Worm (Caenorhabditis elegans): ENCODE data around the gene M01H9.3.

Gene M01H9.3

DNA sequence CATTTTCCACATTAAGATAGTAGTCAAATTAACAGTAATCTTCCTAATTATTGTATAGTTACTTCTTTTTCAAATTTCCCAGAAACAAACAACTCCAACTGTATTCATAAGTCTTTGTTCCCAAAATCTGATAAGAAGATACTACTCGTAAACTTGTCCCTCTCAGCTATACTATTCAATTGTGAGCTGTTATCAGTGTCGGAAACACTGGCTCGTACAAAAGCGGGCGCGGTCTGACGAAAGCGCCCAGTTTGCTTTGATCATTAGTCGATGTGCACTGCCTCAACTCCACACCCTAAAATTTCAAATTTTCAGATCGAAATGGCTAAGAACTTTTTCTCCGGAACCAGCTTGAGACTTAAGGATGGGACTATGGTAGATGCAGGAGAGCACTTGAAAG is 9.9 kb upstream of the M01H9.3 start, which contains the start of gene trx-3:
trx-3 (plus strand) TSS at position 291 of the 400 bp plus-strand sequence.
- TF ChIP-seq lin-35 (GFP tag; optimal IDR thresholded peaks at IDR 0.05) (peak in 1 of 2 experiments; percentile 22), mef-2 (tag; optimal IDR thresholded peaks at IDR 0.05) (no peak), efl-1 (optimal IDR thresholded peaks at IDR 0.05) (no peak), efl-1 (GFP tag; optimal IDR thresholded peaks at IDR 0.05 in 1 of 2) (peak in 1 of 2 experiments; percentile 67), nhr-28 (tag; optimal IDR thresholded peaks at IDR 0.05) (no peak), aly-2 (tag; optimal IDR thresholded peaks at IDR 0.05) (no peak), egl-13 (tag; optimal IDR thresholded peaks at IDR 0.05) (no peak), unc-98 (GFP tag; IDR thresholded peaks at IDR 0.05) (no peak), pqm-1 (tag; optimal IDR thresholded peaks at IDR 0.05) (peak; percentile 48), fkh-10 (GFP tag; optimal IDR thresholded peaks at IDR 0.05) (no peak), elt-2 (tag; optimal IDR thresholded peaks at IDR 0.05) (peak; percentile 77), C04F5.9 (tag; optimal IDR thresholded peaks at IDR 0.05) (no peak), skn-1 (tag; optimal IDR thresholded peaks at IDR 0.05) (no peak), lin-39 (tag; optimal IDR thresholded peaks at IDR 0.05) (no peak), tlp-1 (tag; optimal IDR thresholded peaks at IDR 0.05) (no peak), aha-1 (tag; optimal IDR thresholded peaks at IDR 0.05) (no peak), sup-37 (GFP tag; optimal IDR thresholded peaks at IDR 0.05) (no peak), sptf-1 (tag; optimal IDR thresholded peaks at IDR 0.05) (no peak), F16B12.6 (tag; optimal IDR thresholded peaks at IDR 0.05) (no peak)

DNA sequence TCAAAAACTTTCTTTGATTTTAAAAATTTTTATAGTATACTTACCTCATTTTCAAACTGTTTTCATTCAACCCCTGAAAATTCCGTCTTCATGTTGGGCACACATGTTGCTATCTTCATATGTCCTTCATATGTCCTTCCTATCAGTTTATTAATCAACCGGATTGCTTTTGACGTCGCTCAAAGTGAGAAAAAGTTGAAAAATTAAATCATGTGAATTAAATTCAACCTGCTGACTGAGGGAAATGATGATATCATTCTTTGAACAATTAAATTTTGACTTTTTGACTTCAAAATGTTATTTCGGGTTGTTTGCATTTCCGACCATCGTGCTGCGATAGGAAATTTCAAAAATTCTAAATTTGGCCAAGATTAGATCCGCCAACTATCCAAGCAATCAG is 7.7 kb upstream of the M01H9.3 start:
- TF ChIP-seq nhr-71 (tag; optimal IDR thresholded peaks at IDR 0.05) (peak; percentile 35), efl-1 (optimal IDR thresholded peaks at IDR 0.05) (no peak), efl-1 (GFP tag; optimal IDR thresholded peaks at IDR 0.05 in 1 of 2) (peak in 1 of 2 experiments; percentile 67), unc-62 (GFP tag; optimal IDR thresholded peaks at IDR 0.05) (no peak), aly-2 (tag; optimal IDR thresholded peaks at IDR 0.05) (no peak), efl-3 (GFP tag; optimal IDR thresholded peaks at IDR 0.05) (no peak), mef-2 (tag; optimal IDR thresholded peaks at IDR 0.05) (no peak), aha-1 (tag; optimal IDR thresholded peaks at IDR 0.05) (no peak), snpc-4 (tag; optimal IDR thresholded peaks at IDR 0.05) (no peak), lin-15B (tag; optimal IDR thresholded peaks at IDR 0.05) (no peak), pax-3 (tag; optimal IDR thresholded peaks at IDR 0.05) (no peak), skn-1 (tag; optimal IDR thresholded peaks at IDR 0.05) (no peak), lin-35 (GFP tag; optimal IDR thresholded peaks at IDR 0.05) (peak in 1 of 2 experiments; percentile 42), zip-4 (GFP tag; optimal IDR thresholded peaks at IDR 0.05) (no peak), nhr-11 (tag; optimal IDR thresholded peaks at IDR 0.05) (no peak), hlh-4 (tag; optimal IDR thresholded peaks at IDR 0.05) (no peak), fkh-10 (GFP tag; optimal IDR thresholded peaks at IDR 0.05) (no peak), mep-1 (tag; optimal IDR thresholded peaks at IDR 0.05) (no peak), nhr-12 (tag; optimal IDR thresholded peaks at IDR 0.05) (no peak), ceh-88 (GFP tag; IDR thresholded peaks at IDR 0.05) (no peak), ceh-63 (GFP tag; optimal IDR thresholded peaks at IDR 0.05) (no peak), elt-2 (tag; optimal IDR thresholded peaks at IDR 0.05) (peak; percentile 41), snu-23 (GFP tag; optimal IDR thresholded peaks at IDR 0.05) (no peak), fkh-8 (tag; optimal IDR thresholded peaks at IDR 0.05) (no peak), C34B4.2 (tag; optimal IDR thresholded peaks at IDR 0.05) (no peak), lin-14 (GFP tag; optimal IDR thresholded peaks at IDR 0.05) (peak; percentile 34), ceh-90 (tag; optimal IDR thresholded peaks at IDR 0.05) (no peak), nhr-19 (GFP tag; conservative IDR thresholded peaks at IDR 0.05) (peak; percentile 20; the same call in 1 of the 2 replicates), sptf-1 (tag; optimal IDR thresholded peaks at IDR 0.05) (no peak), nhr-85 (tag) (peak; percentile 47), dsc-1 (tag; optimal IDR thresholded peaks at IDR 0.05) (no peak), unc-30 (tag; optimal IDR thresholded peaks at IDR 0.05) (no peak), nhr-20 (tag; optimal IDR thresholded peaks at IDR 0.05) (peak; percentile 17), unc-98 (GFP tag; IDR thresholded peaks at IDR 0.05) (no peak), nhr-77 (tag; optimal IDR thresholded peaks at IDR 0.05) (no peak)
